Fruit fly (Drosophila melanogaster): ENCODE measurements around the gene mRpS30.

The mRpS30 gene

DNA sequence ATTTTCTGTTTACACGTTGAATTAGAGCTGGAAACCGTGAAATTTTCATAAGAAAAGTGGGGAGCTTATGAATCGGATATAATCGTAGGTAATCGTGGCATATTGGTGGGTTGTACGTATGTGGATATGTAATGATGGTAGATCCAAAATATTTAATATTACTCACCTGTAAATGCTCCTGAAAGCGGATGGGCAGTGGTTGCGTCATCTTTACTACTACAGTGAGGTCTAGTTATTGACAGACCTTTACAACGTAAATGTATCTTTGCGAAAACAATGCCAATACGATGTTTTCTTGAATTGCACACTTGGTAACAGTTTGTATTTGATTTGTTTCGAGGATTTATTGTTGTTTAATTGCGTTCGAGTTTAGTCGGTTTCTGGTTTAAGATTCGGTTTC, 48.1 kb downstream of the mRpS30 start:
- TF ChIP-seq bab1 (GFP tag; optimal IDR thresholded peaks at IDR 0.05) (no peak), ovo (GFP tag; optimal IDR thresholded peaks at IDR 0.05) (no peak), Mnt (GFP tag; optimal IDR thresholded peaks at IDR 0.05) (no peak), Clk (GFP tag; optimal IDR thresholded peaks at IDR 0.05) (no peak), Hr96 (GFP tag; optimal IDR thresholded peaks at IDR 0.05) (no peak), CG7045 (GFP tag; optimal IDR thresholded peaks at IDR 0.05) (no peak), kay (GFP tag; ENCODE audit: borderline replicate concordance) (no peak), cic (GFP tag; optimal IDR thresholded peaks at IDR 0.05) (no peak), toe (GFP tag; optimal IDR thresholded peaks at IDR 0.05) (no peak), CG33017 (tag; optimal IDR thresholded peaks at IDR 0.05) (no peak), CG1620 (GFP tag; optimal IDR thresholded peaks at IDR 0.05) (no peak), CG5204 (GFP tag; optimal IDR thresholded peaks at IDR 0.05) (no peak), CG7101 (tag; optimal IDR thresholded peaks at IDR 0.05) (no peak), pad (GFP tag; optimal IDR thresholded peaks at IDR 0.05) (no peak), CG14711 (tag; optimal IDR thresholded peaks at IDR 0.05) (no peak), Crg-1 (GFP tag; optimal IDR thresholded peaks at IDR 0.05) (no peak)

DNA sequence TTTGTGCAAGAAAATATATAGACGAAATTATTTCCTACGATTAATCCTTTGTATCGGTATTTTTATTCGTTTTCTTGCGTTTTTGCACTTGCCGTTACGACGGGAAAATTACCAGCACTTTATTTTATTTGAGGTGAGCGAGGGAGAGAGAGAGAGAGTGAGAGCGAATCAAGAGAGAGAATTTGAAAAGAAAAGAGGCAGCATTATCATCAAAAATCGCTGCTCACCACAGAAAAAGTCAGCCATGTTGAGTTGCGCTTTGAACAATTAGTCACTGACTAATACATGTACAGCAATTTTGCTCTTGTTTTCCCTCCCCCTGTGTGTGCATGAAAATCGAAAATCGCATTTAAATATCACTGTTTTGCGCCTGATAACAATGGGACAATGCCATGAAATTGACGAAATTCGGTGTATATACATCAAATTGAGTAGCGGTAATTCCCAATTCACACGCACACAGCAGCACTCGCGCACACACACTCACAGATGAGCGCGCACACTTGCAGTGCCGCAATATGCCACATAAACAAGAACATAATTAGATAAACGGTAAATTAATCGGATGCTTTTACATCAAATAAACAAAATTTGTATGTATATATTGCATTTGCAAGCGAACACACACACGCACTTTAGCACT, 48.9 kb downstream of the mRpS30 start:
- TF ChIP-seq CG7101 (tag; optimal IDR thresholded peaks at IDR 0.05) (no peak), CG11617 (GFP tag; optimal IDR thresholded peaks at IDR 0.05) (peak; percentile 38), CG5204 (GFP tag; optimal IDR thresholded peaks at IDR 0.05) (no peak), Hr96 (GFP tag; optimal IDR thresholded peaks at IDR 0.05) (no peak), tj (GFP tag; optimal IDR thresholded peaks at IDR 0.05) (peak; percentile 80), cic (GFP tag; optimal IDR thresholded peaks at IDR 0.05) (no peak), Clk (GFP tag; optimal IDR thresholded peaks at IDR 0.05) (no peak), bab1 (GFP tag; optimal IDR thresholded peaks at IDR 0.05) (no peak), pad (GFP tag; optimal IDR thresholded peaks at IDR 0.05) (peak; percentile 74), CG7045 (GFP tag; optimal IDR thresholded peaks at IDR 0.05) (no peak), CG1620 (GFP tag; optimal IDR thresholded peaks at IDR 0.05) (no peak), CG14711 (tag; optimal IDR thresholded peaks at IDR 0.05) (no peak), Mnt (GFP tag; optimal IDR thresholded peaks at IDR 0.05) (peak; percentile 43), CG33017 (tag; optimal IDR thresholded peaks at IDR 0.05) (no peak), ovo (GFP tag; optimal IDR thresholded peaks at IDR 0.05) (peak; percentile 29), cnc (optimal IDR thresholded peaks at IDR 0.05) (no peak), toe (GFP tag; optimal IDR thresholded peaks at IDR 0.05) (no peak), Crg-1 (GFP tag; optimal IDR thresholded peaks at IDR 0.05) (no peak), kay (GFP tag; ENCODE audit: borderline replicate concordance) (peak; percentile 96), CG12768 (GFP tag; optimal IDR thresholded peaks at IDR 0.05) (no peak)

DNA sequence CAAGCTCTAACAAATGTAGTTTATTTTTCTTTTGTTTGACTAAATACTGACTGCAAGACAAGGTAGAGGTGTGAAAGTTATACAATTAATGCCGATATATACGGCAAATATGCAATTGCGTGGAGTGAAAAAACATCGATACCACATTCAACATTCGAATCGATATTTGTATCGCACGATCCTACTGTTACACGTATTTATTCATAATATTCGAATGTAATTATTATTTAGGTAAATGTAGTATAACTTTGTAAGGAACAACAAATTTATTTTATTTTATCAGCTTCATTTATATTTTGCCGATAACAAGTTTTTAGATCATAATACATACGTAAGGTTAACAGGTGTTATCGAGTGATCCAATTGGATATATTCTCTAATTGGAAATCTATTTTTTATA, 49.5 kb downstream of the mRpS30 start, which contains the start of gene Chc:
Gene Chc (minus strand): TSS at position 98 of the 400 bp plus-strand sequence.
- TF ChIP-seq CG1620 (GFP tag; optimal IDR thresholded peaks at IDR 0.05) (peak; percentile 59), CG14711 (tag; optimal IDR thresholded peaks at IDR 0.05) (peak; percentile 10), Mnt (GFP tag; optimal IDR thresholded peaks at IDR 0.05) (peak; percentile 24), CG7101 (tag; optimal IDR thresholded peaks at IDR 0.05) (peak; percentile 26), pad (GFP tag; optimal IDR thresholded peaks at IDR 0.05) (no peak), Hr96 (GFP tag; optimal IDR thresholded peaks at IDR 0.05) (no peak), bab1 (GFP tag; optimal IDR thresholded peaks at IDR 0.05) (peak; percentile 52), toe (GFP tag; optimal IDR thresholded peaks at IDR 0.05) (peak; percentile 2)

DNA sequence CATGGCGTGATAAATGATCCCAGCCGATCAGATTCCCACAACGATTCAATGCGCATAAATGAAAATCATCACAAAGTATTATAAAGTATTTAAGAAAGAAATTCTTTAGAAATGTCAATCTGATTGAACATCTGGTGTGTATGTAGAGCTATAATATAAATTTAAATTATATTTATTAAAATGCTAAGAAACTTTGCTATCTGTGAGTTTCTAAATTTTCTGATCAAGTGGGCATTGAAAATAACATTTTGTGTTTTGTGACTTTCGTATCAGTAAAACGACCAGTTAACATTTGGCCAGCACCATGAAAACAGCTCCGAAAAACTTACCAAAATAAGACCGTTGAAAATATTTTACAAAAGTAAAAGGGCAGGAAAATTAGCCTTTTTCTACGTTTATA, 51.7 kb downstream of the mRpS30 start, which contains the start of gene CG8565:
Gene CG8565 (plus strand): TSS at position 301 of the 400 bp plus-strand sequence.
- TF ChIP-seq cnc (optimal IDR thresholded peaks at IDR 0.05) (no peak), kay (GFP tag; ENCODE audit: borderline replicate concordance) (no peak), bab1 (GFP tag; optimal IDR thresholded peaks at IDR 0.05) (no peak), CG1620 (GFP tag; optimal IDR thresholded peaks at IDR 0.05) (no peak), Clk (GFP tag; optimal IDR thresholded peaks at IDR 0.05) (no peak), CG5204 (GFP tag; optimal IDR thresholded peaks at IDR 0.05) (no peak), Hr96 (GFP tag; optimal IDR thresholded peaks at IDR 0.05) (no peak), toe (GFP tag; optimal IDR thresholded peaks at IDR 0.05) (no peak), tj (GFP tag; optimal IDR thresholded peaks at IDR 0.05) (no peak), CG11617 (GFP tag; optimal IDR thresholded peaks at IDR 0.05) (no peak), CG7045 (GFP tag; optimal IDR thresholded peaks at IDR 0.05) (no peak), CG33017 (tag; optimal IDR thresholded peaks at IDR 0.05) (no peak), CG14711 (tag; optimal IDR thresholded peaks at IDR 0.05) (no peak), pad (GFP tag; optimal IDR thresholded peaks at IDR 0.05) (no peak), cic (GFP tag; optimal IDR thresholded peaks at IDR 0.05) (no peak), CG7101 (tag; optimal IDR thresholded peaks at IDR 0.05) (no peak)
